Worm (Caenorhabditis elegans): ENCODE data around the gene rab-30.

rab-30 gene

ce11 chrIII:10552929-10553328 is 7.5 kb upstream of the rab-30 start, which contains the start of gene T21C12.8:
Gene T21C12.8, minus strand, starts transcription at chrIII:10553029.
- no peak for TF ChIP-seq unc-62 (GFP tag; optimal IDR thresholded peaks at IDR 0.05)

ce11 chrIII:10557910-10558309 is 2.5 kb upstream of the rab-30 start, which contains the start of gene T21C12.4:
Gene T21C12.4, minus strand, starts transcription at chrIII:10558010.
- TF ChIP-seq unc-62 (GFP tag; optimal IDR thresholded peaks at IDR 0.05), result no peak

ce11 chrIII:10561904-10562303 is 1.5 kb downstream of the rab-30 start, which contains the start of gene Y45F3A.1:
Gene Y45F3A.1, minus strand, starts transcription at chrIII:10561915.
- no peak for TF ChIP-seq unc-62 (GFP tag; optimal IDR thresholded peaks at IDR 0.05)

- TF ChIP-seq unc-62 (GFP tag; optimal IDR thresholded peaks at IDR 0.05), result no peak
Observed at ce11 chrIII:10562542-10562941, 2.1 kb downstream of the rab-30 start.

ce11 chrIII:10565926-10566325 is 5.5 kb downstream of the rab-30 start, which contains the start of gene acdh-11:
Gene acdh-11, plus strand, starts transcription at chrIII:10566258.
- no peak for TF ChIP-seq unc-62 (GFP tag; optimal IDR thresholded peaks at IDR 0.05)

ce11 chrIII:10569246-10569645 is 8.8 kb downstream of the rab-30 start:
- TF ChIP-seq unc-62 (GFP tag; optimal IDR thresholded peaks at IDR 0.05), result no peak

- no peak for TF ChIP-seq unc-62 (GFP tag; optimal IDR thresholded peaks at IDR 0.05)
Observed at ce11 chrIII:10575320-10575719, 14.9 kb downstream of the rab-30 start, which contains the start of gene Y45F3A.4. Gene Y45F3A.4, minus strand, starts transcription at chrIII:10575420.

- TF ChIP-seq unc-62 (GFP tag; optimal IDR thresholded peaks at IDR 0.05), result no peak
Observed at ce11 chrIII:10577782-10578181, 17.4 kb downstream of the rab-30 start.

ce11 chrIII:10578873-10579272 is 18.5 kb downstream of the rab-30 start:
- TF ChIP-seq unc-62 (GFP tag; optimal IDR thresholded peaks at IDR 0.05), result no peak

- TF ChIP-seq unc-62 (GFP tag; optimal IDR thresholded peaks at IDR 0.05), result no peak
Observed at ce11 chrIII:10580206-10580605, 19.8 kb downstream of the rab-30 start.

ce11 chrIII:10583483-10583882 is 23.1 kb downstream of the rab-30 start:
- no peak for TF ChIP-seq unc-62 (GFP tag; optimal IDR thresholded peaks at IDR 0.05)

- no peak for TF ChIP-seq unc-62 (GFP tag; optimal IDR thresholded peaks at IDR 0.05)
Observed at ce11 chrIII:10586243-10586642, 25.8 kb downstream of the rab-30 start, which contains the start of gene Y45F3A.5. Gene Y45F3A.5, minus strand, starts transcription at chrIII:10586343.

- no peak for TF ChIP-seq unc-62 (GFP tag; optimal IDR thresholded peaks at IDR 0.05)
Observed at ce11 chrIII:10592074-10592473, 31.7 kb downstream of the rab-30 start.

ce11 chrIII:10592729-10593128 is 32.3 kb downstream of the rab-30 start, which contains the start of gene Y45F3A.8:
Gene Y45F3A.8, minus strand, starts transcription at chrIII:10592829.
- TF ChIP-seq unc-62 (GFP tag; optimal IDR thresholded peaks at IDR 0.05), result no peak

- TF ChIP-seq unc-62 (GFP tag; optimal IDR thresholded peaks at IDR 0.05), result no peak
Observed at ce11 chrIII:10595066-10595465, 34.7 kb downstream of the rab-30 start, which contains the start of gene Y45F3A.9. Gene Y45F3A.9, minus strand, starts transcription at chrIII:10595166.

ce11 chrIII:10596387-10596786 is 36.0 kb downstream of the rab-30 start, which contains the start of gene Y39A1A.3:
Gene Y39A1A.3, minus strand, starts transcription at chrIII:10596487.
- TF ChIP-seq unc-62 (GFP tag; optimal IDR thresholded peaks at IDR 0.05), result no peak

ce11 chrIII:10599699-10600098 is 39.3 kb downstream of the rab-30 start:
- TF ChIP-seq unc-62 (GFP tag; optimal IDR thresholded peaks at IDR 0.05), result no peak

ce11 chrIII:10600138-10600626 is 39.8 kb downstream of the rab-30 start, which contains the start of gene epg-6:
Gene epg-6, minus strand, starts transcription at chrIII:10600188.
- TF ChIP-seq unc-62 (GFP tag; optimal IDR thresholded peaks at IDR 0.05), result no peak

All from whole organism, dauer.